Fruit fly (Drosophila melanogaster) whole organism, wandering third instar larva: ENCODE data around the gene dpr18.

Experiments
- Abd-B ChIP-seq: fragments of >200 bp; optimal IDR thresholded peaks from 2 replicates; lab custom pipeline; 2017; ENCODE audit warnings: missing biosample characterization, missing genetic modification characterization
- CG32264 ChIP-seq: fragments of 200-800 bp; sonication (Bioruptor generic); optimal IDR thresholded peaks from 2 replicates; lab custom pipeline; 2016; ENCODE audit warnings: missing biosample characterization, missing genetic modification characterization
- CG9705 ChIP-seq: fragments of 200-800 bp; sonication (Bioruptor generic); optimal IDR thresholded peaks from 2 replicates; lab custom pipeline; 2018; ENCODE audit warnings: missing biosample characterization, mild to moderate bottlenecking, missing genetic modification characterization
- CrebA ChIP-seq: fragments of 200-800 bp; sonication (Bioruptor generic); optimal IDR thresholded peaks from 2 replicates; lab custom pipeline; 2016; ENCODE audit warnings: missing biosample characterization, mild to moderate bottlenecking, missing genetic modification characterization, borderline replicate concordance
- Dfd ChIP-seq: fragments of >200 bp; optimal IDR thresholded peaks from 2 replicates; lab custom pipeline; 2017; ENCODE audit warnings: missing biosample characterization, missing genetic modification characterization
- Dif ChIP-seq: fragments of 200-275, 200-300 bp; sonication (Bioruptor generic); optimal IDR thresholded peaks from 2 replicates; lab custom pipeline; 2018; ENCODE audit warnings: missing biosample characterization, missing genetic modification characterization; ENCODE audit not compliant: partially characterized antibody
- GATAd ChIP-seq: sonication (Bioruptor generic); optimal IDR thresholded peaks from 2 replicates; lab custom pipeline; 2016; ENCODE audit warnings: missing biosample characterization, missing genetic modification characterization
- HLH106 ChIP-seq: fragments of 200-800 bp; optimal IDR thresholded peaks from 3 replicates; lab custom pipeline; 2019; ENCODE audit warnings: missing biosample characterization, mild to moderate bottlenecking, missing genetic modification characterization, moderate library complexity
- Hnf4 ChIP-seq: fragments of 200-800 bp; sonication (Bioruptor generic); optimal IDR thresholded peaks from 2 replicates; lab custom pipeline; 2016; ENCODE audit warnings: missing biosample characterization, mild to moderate bottlenecking, missing genetic modification characterization
- Hr78 ChIP-seq: fragments of >200 bp; optimal IDR thresholded peaks from 2 replicates; lab custom pipeline; 2017; ENCODE audit warnings: missing biosample characterization, missing genetic modification characterization
- Hr83 ChIP-seq: fragments of 200-300 bp; sonication (Bioruptor generic); optimal IDR thresholded peaks from 2 replicates; lab custom pipeline; 2016; ENCODE audit warnings: missing biosample characterization, mild to moderate bottlenecking, missing genetic modification characterization, moderate library complexity; ENCODE audit not compliant: poor library complexity, severe bottlenecking
- Jra ChIP-seq: sonication (Bioruptor generic); optimal IDR thresholded peaks from 2 replicates; lab custom pipeline; 2016; ENCODE audit warnings: missing biosample characterization, missing genetic modification characterization
- Mio ChIP-seq: sonication (Bioruptor generic); optimal IDR thresholded peaks from 2 replicates; lab custom pipeline; 2016; ENCODE audit warnings: missing biosample characterization, missing genetic modification characterization
- Myc ChIP-seq: fragments of >200 bp; optimal IDR thresholded peaks from 2 replicates; lab custom pipeline; 2017
- N ChIP-seq: fragments of >200 bp; optimal IDR thresholded peaks from 2 replicates; lab custom pipeline; 2018; ENCODE audit warnings: missing biosample characterization, missing external identifiers, missing genetic modification characterization
- OdsH ChIP-seq: fragments of 200-800 bp; sonication (Bioruptor generic); optimal IDR thresholded peaks from 2 replicates; lab custom pipeline; 2016; ENCODE audit warnings: missing biosample characterization, mild to moderate bottlenecking, missing genetic modification characterization
- Rel ChIP-seq, 2 experiments: fragments of 200-800 bp; sonication (Bioruptor generic) in 1 of 2; optimal IDR thresholded peaks; 2 replicates in 1 of 2; 3 replicates in 1 of 2; lab custom pipeline; 2016 to 2019; ENCODE audit warnings: mild to moderate bottlenecking in 2 of 2, missing biosample characterization in 2 of 2, missing genetic modification characterization in 2 of 2, moderate library complexity in 1 of 2
- Sp1 ChIP-seq: fragments of 200-800 bp; sonication (Bioruptor generic); optimal IDR thresholded peaks from 3 replicates; lab custom pipeline; 2019; ENCODE audit warnings: missing biosample characterization, mild to moderate bottlenecking, missing genetic modification characterization, moderate library complexity
- Vsx2 ChIP-seq: fragments of 200-300, 225-300 bp; sonication (Bioruptor generic); optimal IDR thresholded peaks from 2 replicates; lab custom pipeline; 2018; ENCODE audit warnings: missing biosample characterization, missing genetic modification characterization; ENCODE audit not compliant: partially characterized antibody
- br ChIP-seq: fragments of 200-800 bp; sonication (Bioruptor generic); optimal IDR thresholded peaks from 2 replicates; lab custom pipeline; 2016; ENCODE audit warnings: missing biosample characterization, missing genetic modification characterization
- brk ChIP-seq: fragments of 200-800 bp; sonication (Bioruptor generic); optimal IDR thresholded peaks from 2 replicates; lab custom pipeline; 2016; ENCODE audit warnings: missing biosample characterization, mild to moderate bottlenecking, missing genetic modification characterization
- dl ChIP-seq, 2 experiments: fragments of 175-275, 200-275 bp in 1 of 2; fragments of 200-275 bp in 1 of 2; sonication (Bioruptor generic); optimal IDR thresholded peaks; lab custom pipeline; 2018; ENCODE audit warnings: mild to moderate bottlenecking in 2 of 2, missing biosample characterization in 2 of 2, missing genetic modification characterization in 2 of 2, moderate library complexity in 2 of 2; ENCODE audit not compliant: partially characterized antibody in 2 of 2, insufficient read depth in 1 of 2
- dmrt93B ChIP-seq: fragments of 200-800 bp; sonication (Bioruptor generic); optimal IDR thresholded peaks from 2 replicates; lab custom pipeline; 2018; ENCODE audit warnings: missing biosample characterization, mild to moderate bottlenecking, missing genetic modification characterization
- dsf ChIP-seq: sonication (Bioruptor generic); optimal IDR thresholded peaks from 2 replicates; lab custom pipeline; 2016; ENCODE audit warnings: missing biosample characterization, missing genetic modification characterization, borderline replicate concordance
- ey ChIP-seq: fragments of 200-800 bp; sonication (Bioruptor generic); optimal IDR thresholded peaks from 2 replicates; lab custom pipeline; 2016; ENCODE audit warnings: missing biosample characterization, missing genetic modification characterization
- foxo ChIP-seq, 2 experiments: fragments of 200-800 bp; sonication (Bioruptor generic); optimal IDR thresholded peaks; 2 replicates in 1 of 2; 3 replicates in 1 of 2; lab custom pipeline; 2016 to 2017; ENCODE audit warnings: missing biosample characterization in 2 of 2, missing genetic modification characterization in 2 of 2
- fru ChIP-seq: fragments of 200-800 bp; sonication (Bioruptor generic); optimal IDR thresholded peaks from 3 replicates; lab custom pipeline; 2016; ENCODE audit warnings: missing biosample characterization, mild to moderate bottlenecking, missing genetic modification characterization
- h ChIP-seq: fragments of 200-800 bp; sonication (Bioruptor generic); optimal IDR thresholded peaks from 3 replicates; lab custom pipeline; 2016; ENCODE audit warnings: missing biosample characterization, mild to moderate bottlenecking, missing genetic modification characterization
- jim ChIP-seq: fragments of 175-275, 200-325 bp; sonication (Bioruptor generic); optimal IDR thresholded peaks from 2 replicates; lab custom pipeline; 2016; ENCODE audit warnings: missing biosample characterization, mild to moderate bottlenecking, missing genetic modification characterization
- lola ChIP-seq: fragments of >200 bp; optimal IDR thresholded peaks from 2 replicates; lab custom pipeline; 2017; ENCODE audit warnings: missing biosample characterization, missing genetic modification characterization
- pan ChIP-seq: fragments of >200 bp; optimal IDR thresholded peaks from 2 replicates; lab custom pipeline; 2017
- psq ChIP-seq: fragments of 200-800 bp; sonication (Bioruptor generic); optimal IDR thresholded peaks from 3 replicates; lab custom pipeline; 2017; ENCODE audit warnings: missing biosample characterization, mild to moderate bottlenecking, missing genetic modification characterization, moderate library complexity
- rgr ChIP-seq: fragments of 200-800 bp; sonication (Bioruptor generic); optimal IDR thresholded peaks from 3 replicates; lab custom pipeline; 2016; ENCODE audit warnings: missing biosample characterization, mild to moderate bottlenecking, missing genetic modification characterization
- sage ChIP-seq: fragments of 200-800 bp; sonication (Bioruptor generic); optimal IDR thresholded peaks from 2 replicates; lab custom pipeline; 2016; ENCODE audit warnings: missing biosample characterization, mild to moderate bottlenecking, missing genetic modification characterization
- sv ChIP-seq: fragments of 200-800 bp; sonication (Bioruptor generic); optimal IDR thresholded peaks from 3 replicates; lab custom pipeline; 2016; ENCODE audit warnings: missing biosample characterization, missing genetic modification characterization
- tai ChIP-seq: sonication (Bioruptor generic); optimal IDR thresholded peaks from 2 replicates; lab custom pipeline; 2016; ENCODE audit warnings: missing biosample characterization, missing genetic modification characterization
- usp ChIP-seq: fragments of >200 bp; optimal IDR thresholded peaks from 2 replicates; lab custom pipeline; 2017; ENCODE audit warnings: missing biosample characterization, missing genetic modification characterization
- woc ChIP-seq: sonication (Bioruptor generic); optimal IDR thresholded peaks from 2 replicates; lab custom pipeline; 2016; ENCODE audit warnings: missing biosample characterization, mild to moderate bottlenecking, missing genetic modification characterization

The dpr18 gene

dm6 chrX:16089012-16089963 lies 25.8 kb downstream of the dpr18 start:
- peak; percentile 25 for TF ChIP-seq Dif
- no peak for TF ChIP-seq Hnf4
- peak in 1 of 2 experiments; percentile 52 for TF ChIP-seq dl (GFP tag; optimal IDR thresholded peaks at IDR 0.05; lab: Kevin White, UChicago; ENCODE audit: insufficient read depth in 1 of 2, partially characterized antibody in 2 of 2)

DNA sequence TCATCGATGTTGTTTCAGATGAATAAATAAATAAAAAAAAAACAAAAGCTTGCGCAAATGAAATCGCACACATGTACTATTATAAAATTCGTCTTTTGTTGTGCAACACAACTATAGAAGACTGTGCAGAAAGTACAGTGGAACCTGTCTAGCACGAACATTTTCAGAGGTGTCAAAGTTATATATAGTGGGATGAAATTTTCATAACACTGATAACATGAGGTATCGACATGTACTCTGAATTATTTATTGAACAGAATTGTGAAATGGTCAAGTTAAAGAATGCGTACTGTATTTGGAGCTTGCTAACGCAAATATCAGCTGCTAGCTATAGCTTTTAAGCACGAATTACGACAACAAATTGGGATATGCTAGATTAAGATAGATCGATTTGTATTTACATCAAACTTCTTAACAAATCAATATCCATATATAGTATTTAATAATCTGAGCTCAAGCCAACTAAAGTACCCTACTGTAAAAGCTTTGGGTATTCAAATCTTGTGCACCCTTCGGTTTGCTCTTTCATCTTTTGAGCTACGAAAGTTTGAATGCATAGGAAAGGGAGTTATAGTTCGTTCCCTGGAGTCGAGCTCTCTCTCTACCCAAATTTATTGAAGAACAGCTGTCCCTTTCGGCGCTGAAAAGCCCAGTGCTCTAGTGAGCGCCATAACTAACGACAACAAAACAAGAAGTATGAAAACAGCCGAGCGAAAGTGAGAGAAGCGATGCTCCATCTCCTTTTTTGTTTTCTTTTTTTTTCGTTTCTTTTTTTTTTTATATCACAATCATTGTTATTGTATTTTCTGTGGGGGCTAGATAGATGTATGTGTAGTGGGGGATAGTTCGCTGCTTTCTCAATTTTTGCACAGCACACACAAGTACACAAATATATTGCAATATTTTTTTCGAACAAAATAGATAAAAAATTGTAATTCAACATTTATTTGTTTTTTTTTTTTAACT lies 26.9 kb downstream of the dpr18 start:
- TF ChIP-seq CrebA (GFP tag; lab: Kevin White, UChicago): no peak
- TF ChIP-seq rgr (GFP tag; lab: Kevin White, UChicago): peak; percentile 86
- TF ChIP-seq Jra (GFP tag; lab: Kevin White, UChicago): peak; percentile 41
- TF ChIP-seq GATAd (GFP tag; lab: Kevin White, UChicago): peak; percentile 47
- peak; percentile 76 for TF ChIP-seq fru (GFP tag; lab: Kevin White, UChicago)
- peak; percentile 41 for TF ChIP-seq dmrt93B (GFP tag; lab: Kevin White, UChicago)
- no peak for TF ChIP-seq Dif
- peak; percentile 80 for TF ChIP-seq br (GFP tag; lab: Kevin White, UChicago)
- TF ChIP-seq dl (GFP tag; optimal IDR thresholded peaks at IDR 0.05; lab: Kevin White, UChicago; ENCODE audit: insufficient read depth in 1 of 2, partially characterized antibody in 2 of 2): no peak
- peak; percentile 80 for TF ChIP-seq Hnf4
- peak; percentile 44 for TF ChIP-seq woc
- TF ChIP-seq Rel (GFP tag; optimal IDR thresholded peaks at IDR 0.05; lab: Kevin White, UChicago): no peak
- peak; percentile 20 for TF ChIP-seq Rel (tag; optimal IDR thresholded peaks at IDR 0.05; lab: Kevin White, UChicago)
- peak; percentile 50 for TF ChIP-seq CG9705 (GFP tag; lab: Kevin White, UChicago)
- TF ChIP-seq psq (GFP tag; lab: Kevin White, UChicago): peak; percentile 65
- no peak for TF ChIP-seq Myc
- peak; percentile 34 for TF ChIP-seq Mio (GFP tag; lab: Kevin White, UChicago)
- TF ChIP-seq Vsx2 (GFP tag; lab: Kevin White, UChicago): no peak
- TF ChIP-seq foxo (GFP tag; optimal IDR thresholded peaks at IDR 0.05; lab: Kevin White, UChicago): peak; percentile 47 to 88
- no peak for TF ChIP-seq Hr78 (GFP tag; lab: Kevin White, UChicago)
- peak; percentile 76 for TF ChIP-seq HLH106 (tag; lab: Kevin White, UChicago)
- peak; percentile 82 for TF ChIP-seq Hr83 (GFP tag; lab: Kevin White, UChicago)
- no peak for TF ChIP-seq pan (lab: Kevin White, UChicago)
- TF ChIP-seq Abd-B (GFP tag; lab: Kevin White, UChicago): no peak
- peak; percentile 37 for TF ChIP-seq Sp1
- TF ChIP-seq brk (GFP tag; lab: Kevin White, UChicago): peak; percentile 54
- no peak for TF ChIP-seq Dfd (GFP tag; lab: Kevin White, UChicago)
- peak; percentile 89 for TF ChIP-seq h (GFP tag; lab: Kevin White, UChicago)
- TF ChIP-seq usp (GFP tag; lab: Kevin White, UChicago): no peak
- no peak for TF ChIP-seq N
- TF ChIP-seq lola: no peak
- TF ChIP-seq jim: peak; percentile 54
- TF ChIP-seq sv (GFP tag; lab: Kevin White, UChicago): peak; percentile 84
- peak; percentile 76 for TF ChIP-seq tai
- TF ChIP-seq sage: peak; percentile 57
- TF ChIP-seq dsf (GFP tag; lab: Kevin White, UChicago): no peak
- peak; percentile 64 for TF ChIP-seq CG32264 (GFP tag; lab: Kevin White, UChicago)
- peak; percentile 80 for TF ChIP-seq OdsH (GFP tag; lab: Kevin White, UChicago)
- peak; percentile 84 for TF ChIP-seq ey
